Fruit fly (Drosophila melanogaster) whole organism, pupa: ENCODE results near the gene Zip89B.

ENCODE experiments used
- CG10348 ChIP-seq: fragments of 200-800 bp; sonication (Bioruptor generic); IDR thresholded peaks from 2 replicates; pipeline ENCODE4 v1.3.6; 2022; ENCODE audit warnings: missing biosample characterization, missing genetic modification characterization
- CG12605 ChIP-seq: fragments of 200-800 bp; sonication (Bioruptor generic); IDR thresholded peaks from 2 replicates; pipeline ENCODE4 v1.3.6; 2022; ENCODE audit warnings: missing biosample characterization, missing genetic modification characterization
- CG13204 ChIP-seq: fragments of 200-800 bp; sonication (Bioruptor generic); optimal IDR thresholded peaks from 2 replicates; lab custom pipeline; 2018; ENCODE audit warnings: missing biosample characterization, mild to moderate bottlenecking, missing genetic modification characterization, moderate library complexity
- CG14655 ChIP-seq: fragments of 200-800 bp; sonication (Bioruptor generic); optimal IDR thresholded peaks from 3 replicates; lab custom pipeline; 2017; ENCODE audit warnings: mild to moderate bottlenecking, missing biosample characterization, missing genetic modification reagents, missing genetic modification characterization
- CG15710 ChIP-seq: fragments of 200-800 bp; sonication (Bioruptor generic); optimal IDR thresholded peaks from 2 replicates; lab custom pipeline; 2018; ENCODE audit warnings: missing biosample characterization, mild to moderate bottlenecking, missing genetic modification characterization, moderate library complexity
- CG17806 ChIP-seq: fragments of 200-800 bp; sonication (Bioruptor generic); optimal IDR thresholded peaks from 2 replicates; lab custom pipeline; 2018; ENCODE audit warnings: missing biosample characterization, mild to moderate bottlenecking, missing genetic modification characterization, moderate library complexity
- CG32121 ChIP-seq: fragments of 200-800 bp; sonication (Bioruptor generic); IDR thresholded peaks from 2 replicates; pipeline ENCODE4 v1.3.6; 2022; ENCODE audit warnings: missing biosample characterization, missing genetic modification characterization
- CG34367 ChIP-seq: fragments of 200-800 bp; sonication (Bioruptor generic); optimal IDR thresholded peaks from 2 replicates; lab custom pipeline; 2018; ENCODE audit warnings: missing biosample characterization, mild to moderate bottlenecking, missing genetic modification characterization
- CG4496 ChIP-seq: fragments of 200-800 bp; sonication (Bioruptor generic); IDR thresholded peaks from 3 replicates; pipeline ENCODE4 v1.3.6; 2022; ENCODE audit warnings: missing biosample characterization, missing genetic modification characterization
- CG8159 ChIP-seq: fragments of 200-800 bp; sonication (Bioruptor generic); optimal IDR thresholded peaks from 3 replicates; lab custom pipeline; 2018; ENCODE audit warnings: missing biosample characterization, mild to moderate bottlenecking, missing genetic modification characterization, moderate library complexity
- CG8301 ChIP-seq: fragments of 200-800 bp; sonication (Bioruptor generic); optimal IDR thresholded peaks from 2 replicates; lab custom pipeline; 2018; ENCODE audit warnings: missing biosample characterization, mild to moderate bottlenecking, missing genetic modification characterization
- CG9948 ChIP-seq: fragments of 200-800 bp; sonication (Bioruptor generic); optimal IDR thresholded peaks from 2 replicates; lab custom pipeline; 2018; ENCODE audit warnings: missing biosample characterization, mild to moderate bottlenecking, missing genetic modification characterization, moderate library complexity
- D1 ChIP-seq: fragments of 200-800 bp; sonication (Bioruptor generic); optimal IDR thresholded peaks from 2 replicates; lab custom pipeline; 2018; ENCODE audit warnings: missing biosample characterization, mild to moderate bottlenecking, missing genetic modification characterization, moderate library complexity
- EcR ChIP-seq: fragments of 200-800 bp; sonication (Bioruptor generic); optimal IDR thresholded peaks from 3 replicates; lab custom pipeline; 2019; ENCODE audit warnings: missing biosample characterization, missing genetic modification characterization, mild to moderate bottlenecking, moderate library complexity, missing genetic modification reagents
- Ets98B ChIP-seq: fragments of 200-800 bp; sonication (Bioruptor generic); IDR thresholded peaks from 2 replicates; pipeline ENCODE4 v1.3.6; 2022; ENCODE audit warnings: missing biosample characterization, missing genetic modification characterization
- Pif1A ChIP-seq: fragments of 200-800 bp; sonication (Bioruptor generic); optimal IDR thresholded peaks from 3 replicates; lab custom pipeline; 2016; ENCODE audit warnings: missing biosample characterization, missing genetic modification characterization
- Pif1B ChIP-seq: fragments of 200-800 bp; sonication (Bioruptor generic); optimal IDR thresholded peaks from 3 replicates; lab custom pipeline; 2016; ENCODE audit warnings: missing biosample characterization, missing genetic modification characterization
- Snoo ChIP-seq: fragments of 200-800 bp; sonication (Bioruptor generic); optimal IDR thresholded peaks from 3 replicates; lab custom pipeline; 2017; ENCODE audit warnings: missing biosample characterization, mild to moderate bottlenecking, missing genetic modification characterization, inconsistent platforms
- fd96Ca ChIP-seq: fragments of 200-800 bp; sonication (Bioruptor generic); IDR thresholded peaks from 3 replicates; pipeline ENCODE4 v1.3.6; 2022; ENCODE audit warnings: missing biosample characterization, missing genetic modification characterization
- gl ChIP-seq: fragments of 200-800 bp; sonication (Bioruptor generic); optimal IDR thresholded peaks from 2 replicates; lab custom pipeline; 2018; ENCODE audit warnings: missing biosample characterization, mild to moderate bottlenecking, missing genetic modification characterization
- rn ChIP-seq: fragments of 200-800 bp; sonication (Bioruptor generic); IDR thresholded peaks from 2 replicates; pipeline ENCODE4 v1.3.6; 2022; ENCODE audit warnings: missing biosample characterization, missing genetic modification characterization

Gene Zip89B

dm6 chr3R:16310081-16310493 is 4.5 kb downstream of the Zip89B start:
- TF ChIP-seq Ets98B (GFP tag; lab: Robert Waterston, UW), result no peak
- TF ChIP-seq, all 21 proteins: peak for 0

- TF ChIP-seq CG12605 (GFP tag; lab: Robert Waterston, UW), result no peak
- peak; percentile 15 for TF ChIP-seq Snoo (tag; lab: Kevin White, UChicago)
- no peak for TF ChIP-seq rn (GFP tag; lab: Robert Waterston, UW)
- peak; percentile 80 for TF ChIP-seq EcR (GFP tag; lab: Kevin White, UChicago)
- peak; percentile 15 for TF ChIP-seq gl (tag; lab: Kevin White, UChicago)
- TF ChIP-seq Pif1A, result peak; percentile 30
- no peak for TF ChIP-seq fd96Ca (GFP tag; lab: Robert Waterston, UW)
- TF ChIP-seq CG32121 (GFP tag; lab: Robert Waterston, UW), result no peak
- TF ChIP-seq CG4496 (GFP tag; lab: Robert Waterston, UW), result peak; percentile 54; the same call in 2 of the 3 replicates
- TF ChIP-seq CG10348 (GFP tag; lab: Robert Waterston, UW), result no peak
- no peak for TF ChIP-seq Pif1B (GFP tag; lab: Kevin White, UChicago)
- no peak for TF ChIP-seq CG9948
- no peak for TF ChIP-seq CG14655 (GFP tag; lab: Kevin White, UChicago)
- no peak for TF ChIP-seq D1
- no peak for TF ChIP-seq Ets98B (GFP tag; lab: Robert Waterston, UW)
- TF ChIP-seq CG15710 (tag; lab: Kevin White, UChicago), result no peak
- TF ChIP-seq CG13204 (GFP tag; lab: Kevin White, UChicago), result peak; percentile 54
- no peak for TF ChIP-seq CG8159 (tag; lab: Kevin White, UChicago)
These were observed 11.2 kb downstream of the Zip89B start for dm6 chr3R:16316747-16317146.

dm6 chr3R:16321538-16321937 is 16.0 kb downstream of the Zip89B start, which contains the start of gene CG44044:
Gene CG44044, plus strand, starts transcription at chr3R:16321838.
- no peak for TF ChIP-seq CG14655 (GFP tag; lab: Kevin White, UChicago)
- no peak for TF ChIP-seq EcR (GFP tag; lab: Kevin White, UChicago)
- no peak for TF ChIP-seq CG34367 (tag; lab: Kevin White, UChicago)
- TF ChIP-seq Ets98B (GFP tag; lab: Robert Waterston, UW), result no peak
- no peak for TF ChIP-seq CG8301
- no peak for TF ChIP-seq CG15710 (tag; lab: Kevin White, UChicago)
- no peak for TF ChIP-seq rn (GFP tag; lab: Robert Waterston, UW)
- no peak for TF ChIP-seq CG12605 (GFP tag; lab: Robert Waterston, UW)
- TF ChIP-seq Snoo (tag; lab: Kevin White, UChicago), result no peak
- no peak for TF ChIP-seq Pif1A
- no peak for TF ChIP-seq CG8159 (tag; lab: Kevin White, UChicago)
- TF ChIP-seq gl (tag; lab: Kevin White, UChicago), result no peak
- no peak for TF ChIP-seq CG9948
- no peak for TF ChIP-seq Pif1B (GFP tag; lab: Kevin White, UChicago)
- no peak for TF ChIP-seq CG17806 (tag; lab: Kevin White, UChicago)

dm6 chr3R:16323093-16323492 is 17.5 kb downstream of the Zip89B start, which contains the start of gene CG6901:
Gene CG6901, plus strand, starts transcription at chr3R:16323415.
- TF ChIP-seq CG10348 (GFP tag; lab: Robert Waterston, UW) (no peak), CG15710 (tag; lab: Kevin White, UChicago) (no peak), Pif1A (no peak), CG9948 (no peak), gl (tag; lab: Kevin White, UChicago) (no peak), CG32121 (GFP tag; lab: Robert Waterston, UW) (no peak), Snoo (tag; lab: Kevin White, UChicago) (no peak), CG8159 (tag; lab: Kevin White, UChicago) (no peak), Pif1B (GFP tag; lab: Kevin White, UChicago) (no peak)
- TF ChIP-seq, all 21 proteins: peak for 0

- TF ChIP-seq CG32121 (GFP tag; lab: Robert Waterston, UW), result no peak
- TF ChIP-seq EcR (GFP tag; lab: Kevin White, UChicago), result no peak
- TF ChIP-seq fd96Ca (GFP tag; lab: Robert Waterston, UW), result no peak
- no peak for TF ChIP-seq rn (GFP tag; lab: Robert Waterston, UW)
- no peak for TF ChIP-seq Snoo (tag; lab: Kevin White, UChicago)
- TF ChIP-seq D1, result no peak
- no peak for TF ChIP-seq CG8159 (tag; lab: Kevin White, UChicago)
- no peak for TF ChIP-seq CG10348 (GFP tag; lab: Robert Waterston, UW)
- no peak for TF ChIP-seq gl (tag; lab: Kevin White, UChicago)
- TF ChIP-seq CG12605 (GFP tag; lab: Robert Waterston, UW), result no peak
- no peak for TF ChIP-seq CG15710 (tag; lab: Kevin White, UChicago)
- no peak for TF ChIP-seq Pif1B (GFP tag; lab: Kevin White, UChicago)
- TF ChIP-seq Ets98B (GFP tag; lab: Robert Waterston, UW), result no peak
- TF ChIP-seq CG8301, result no peak
- TF ChIP-seq CG17806 (tag; lab: Kevin White, UChicago), result no peak
- no peak for TF ChIP-seq CG13204 (GFP tag; lab: Kevin White, UChicago)
- TF ChIP-seq CG34367 (tag; lab: Kevin White, UChicago), result no peak
- no peak for TF ChIP-seq CG14655 (GFP tag; lab: Kevin White, UChicago)
These were observed 19.6 kb downstream of the Zip89B start, which contains the start of gene CG17929 for dm6 chr3R:16325192-16325591. Gene CG17929, plus strand, starts transcription at chr3R:16325492.

dm6 chr3R:16327549-16327948 is 22.0 kb downstream of the Zip89B start, which contains the start of gene CG17930:
Gene CG17930, plus strand, starts transcription at chr3R:16327849.
- TF ChIP-seq Pif1B (GFP tag; lab: Kevin White, UChicago) (no peak), D1 (no peak), CG32121 (GFP tag; lab: Robert Waterston, UW) (no peak), CG4496 (GFP tag; lab: Robert Waterston, UW) (no peak), Pif1A (no peak), rn (GFP tag; lab: Robert Waterston, UW) (no peak), CG14655 (GFP tag; lab: Kevin White, UChicago) (no peak), Ets98B (GFP tag; lab: Robert Waterston, UW) (no peak), CG9948 (no peak), EcR (GFP tag; lab: Kevin White, UChicago) (no peak), CG10348 (GFP tag; lab: Robert Waterston, UW) (no peak), fd96Ca (GFP tag; lab: Robert Waterston, UW) (no peak), CG17806 (tag; lab: Kevin White, UChicago) (no peak), Snoo (tag; lab: Kevin White, UChicago) (no peak), CG8159 (tag; lab: Kevin White, UChicago) (no peak), CG13204 (GFP tag; lab: Kevin White, UChicago) (no peak), CG12605 (GFP tag; lab: Robert Waterston, UW) (no peak)
